Worm (Caenorhabditis elegans) whole organism, L3 larva: ENCODE data around the gene F28C1.1.
A peak's percentile ranks its signal among the peaks of the same experiment; 100 is the strongest.

Source experiments
- R02D3.7 ChIP-seq: fragments of 150-350 bp; optimal IDR thresholded peaks from 2 replicates; lab custom pipeline; 2014; ENCODE audit warnings: missing biosample characterization, missing genetic modification characterization
- ama-1 ChIP-seq: fragments of 150-350 bp; optimal IDR thresholded peaks from 2 replicates; lab custom pipeline; 2018
- ceh-28 ChIP-seq: fragments of 150-350 bp; optimal IDR thresholded peaks from 2 replicates; lab custom pipeline; 2014; ENCODE audit warnings: missing biosample characterization, missing genetic modification reagents, missing genetic modification characterization
- ceh-82 ChIP-seq: fragments of 150-350 bp; optimal IDR thresholded peaks from 2 replicates; lab custom pipeline; 2014; ENCODE audit warnings: missing biosample characterization, missing genetic modification characterization
- daf-12 ChIP-seq: fragments of 150-350 bp; optimal IDR thresholded peaks from 2 replicates; lab custom pipeline; 2014; ENCODE audit warnings: missing biosample characterization, missing genetic modification reagents, missing genetic modification characterization
- egl-5 ChIP-seq: fragments of 150-350 bp; optimal IDR thresholded peaks from 2 replicates; lab custom pipeline; 2017; ENCODE audit warnings: missing biosample characterization, missing genetic modification reagents, missing genetic modification characterization, inconsistent platforms
- elt-1 ChIP-seq: fragments of 150-350 bp; optimal IDR thresholded peaks from 2 replicates; lab custom pipeline; 2014; ENCODE audit warnings: missing biosample characterization, missing genetic modification characterization
- elt-2 ChIP-seq: sonication (generic microtip); optimal IDR thresholded peaks from 2 replicates; lab custom pipeline; 2016; ENCODE audit warnings: missing genetic modification reagents, mild to moderate bottlenecking, missing genetic modification characterization, missing compliant biosample characterization
- elt-3 ChIP-seq, 3 experiments: fragments of 150-350 bp in 1 of 3; sonication (generic microtip) in 2 of 3; optimal IDR thresholded peaks; 2 replicates in 2 of 3; 4 replicates in 1 of 3; lab custom pipeline; 2014 to 2017; ENCODE audit warnings: missing biosample characterization in 3 of 3, missing genetic modification characterization in 3 of 3
- fkh-2 ChIP-seq: fragments of 150-350 bp; optimal IDR thresholded peaks from 2 replicates; lab custom pipeline; 2014; ENCODE audit warnings: missing biosample characterization, missing genetic modification reagents, missing genetic modification characterization
- fos-1 ChIP-seq: fragments of 150-350 bp; optimal IDR thresholded peaks from 2 replicates; lab custom pipeline; 2014; ENCODE audit warnings: missing biosample characterization, missing genetic modification characterization
- hmg-11 ChIP-seq: sonication (generic microtip); optimal IDR thresholded peaks from 2 replicates; lab custom pipeline; 2016; ENCODE audit warnings: missing genetic modification characterization, missing compliant biosample characterization
- jun-1 ChIP-seq: fragments of 150-350 bp; optimal IDR thresholded peaks from 2 replicates; lab custom pipeline; 2014; ENCODE audit warnings: missing biosample characterization, missing genetic modification reagents, missing genetic modification characterization
- lin-15B ChIP-seq: fragments of 150-350 bp; optimal IDR thresholded peaks from 2 replicates; lab custom pipeline; 2014; ENCODE audit warnings: missing biosample characterization, missing genetic modification characterization
- lsy-12 ChIP-seq: sonication (generic microtip); optimal IDR thresholded peaks from 2 replicates; lab custom pipeline; 2016; ENCODE audit warnings: mild to moderate bottlenecking, missing genetic modification characterization, missing compliant biosample characterization
- mdl-1 ChIP-seq: fragments of 150-350 bp; optimal IDR thresholded peaks from 2 replicates; lab custom pipeline; 2014; ENCODE audit warnings: missing biosample characterization, missing genetic modification characterization
- mml-1 ChIP-seq: fragments of 150-350 bp; sonication (generic microtip); optimal IDR thresholded peaks from 3 replicates; lab custom pipeline; 2014; ENCODE audit warnings: missing biosample characterization, missing genetic modification characterization
- nfya-1 ChIP-seq: sonication (generic microtip); optimal IDR thresholded peaks from 2 replicates; lab custom pipeline; 2017; ENCODE audit warnings: missing genetic modification characterization, mild to moderate bottlenecking, missing compliant biosample characterization, antibody characterized with exemption, moderate library complexity; ENCODE audit not compliant: insufficient read depth
- nhr-11 ChIP-seq: fragments of 150-350 bp; optimal IDR thresholded peaks from 2 replicates; lab custom pipeline; 2014; ENCODE audit warnings: missing biosample characterization, missing genetic modification characterization
- nhr-12 ChIP-seq: fragments of 150-350 bp; optimal IDR thresholded peaks from 2 replicates; lab custom pipeline; 2014; ENCODE audit warnings: missing biosample characterization, missing genetic modification characterization
- nhr-23 ChIP-seq: fragments of 150-350 bp; optimal IDR thresholded peaks from 2 replicates; lab custom pipeline; 2014; ENCODE audit warnings: missing biosample characterization, missing genetic modification reagents, missing genetic modification characterization
- nhr-237 ChIP-seq: fragments of 150-350 bp; optimal IDR thresholded peaks from 2 replicates; lab custom pipeline; 2014; ENCODE audit warnings: missing biosample characterization, missing genetic modification characterization
- nhr-25 ChIP-seq: sonication (generic microtip); optimal IDR thresholded peaks from 2 replicates; lab custom pipeline; 2017; ENCODE audit warnings: missing biosample characterization, missing genetic modification characterization
- nhr-67 ChIP-seq: fragments of 150-350 bp; optimal IDR thresholded peaks from 2 replicates; lab custom pipeline; 2014; ENCODE audit warnings: missing biosample characterization, missing genetic modification characterization
- nhr-77 ChIP-seq: fragments of 150-350 bp; optimal IDR thresholded peaks from 2 replicates; lab custom pipeline; 2014; ENCODE audit warnings: missing biosample characterization, missing genetic modification characterization
- pha-4 ChIP-seq: fragments of 150-350 bp; optimal IDR thresholded peaks from 2 replicates; lab custom pipeline; 2014; ENCODE audit warnings: missing biosample characterization, missing genetic modification reagents, missing genetic modification characterization
- snpc-4 ChIP-seq: fragments of 150-350 bp; optimal IDR thresholded peaks from 2 replicates; lab custom pipeline; 2014; ENCODE audit warnings: missing biosample characterization, missing genetic modification characterization
- tbx-2 ChIP-seq: sonication (generic microtip); optimal IDR thresholded peaks from 2 replicates; lab custom pipeline; 2016; ENCODE audit warnings: mild to moderate bottlenecking, missing genetic modification characterization, missing compliant biosample characterization
- unc-39 ChIP-seq: sonication (generic microtip); optimal IDR thresholded peaks from 4 replicates; lab custom pipeline; 2017; ENCODE audit warnings: missing biosample characterization, missing genetic modification characterization
- unc-62 ChIP-seq: fragments of 150-350 bp; sonication (generic microtip); optimal IDR thresholded peaks from 4 replicates; lab custom pipeline; 2014; ENCODE audit warnings: missing biosample characterization, missing genetic modification reagents, missing genetic modification characterization
- zag-1 ChIP-seq: fragments of 150-350 bp; optimal IDR thresholded peaks from 2 replicates; lab custom pipeline; 2014; ENCODE audit warnings: missing biosample characterization, missing genetic modification characterization
- ztf-4 ChIP-seq: fragments of 150-350 bp; optimal IDR thresholded peaks from 2 replicates; lab custom pipeline; 2014; ENCODE audit warnings: missing biosample characterization, missing genetic modification characterization

The F28C1.1 gene

DNA sequence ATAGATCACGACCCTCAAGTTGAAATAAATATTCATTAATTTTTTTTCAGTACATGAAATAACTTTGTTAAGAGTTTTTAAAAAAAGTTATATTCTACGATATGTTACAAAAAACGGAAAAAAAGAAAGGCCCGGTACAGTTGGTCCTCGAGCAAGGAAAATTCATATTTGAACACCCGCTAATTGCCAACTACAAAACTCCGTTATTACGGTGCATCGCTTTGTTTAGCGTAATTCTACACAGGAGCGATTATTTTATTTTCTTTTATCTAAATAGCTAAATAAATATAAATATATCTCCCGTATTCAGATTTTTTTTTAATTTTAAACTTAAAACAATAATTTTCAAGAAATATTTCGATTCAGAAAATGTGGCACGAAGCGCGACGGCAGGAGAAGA lies at the start of gene F28C1.1:
F28C1.1 (plus strand) TSS at position 365 of the 400 bp plus-strand sequence.
- TF ChIP-seq fkh-2 (tag; lab: Kevin White, UChicago) (no peak), ama-1 (no peak), R02D3.7 (peak; percentile 66), pha-4 (tag; lab: Kevin White, UChicago) (peak; percentile 33), daf-12 (tag; lab: Kevin White, UChicago) (no peak), nfya-1 (tag; lab: Kevin White, UChicago) (peak; percentile 46), hmg-11 (tag; lab: Kevin White, UChicago) (no peak)

DNA sequence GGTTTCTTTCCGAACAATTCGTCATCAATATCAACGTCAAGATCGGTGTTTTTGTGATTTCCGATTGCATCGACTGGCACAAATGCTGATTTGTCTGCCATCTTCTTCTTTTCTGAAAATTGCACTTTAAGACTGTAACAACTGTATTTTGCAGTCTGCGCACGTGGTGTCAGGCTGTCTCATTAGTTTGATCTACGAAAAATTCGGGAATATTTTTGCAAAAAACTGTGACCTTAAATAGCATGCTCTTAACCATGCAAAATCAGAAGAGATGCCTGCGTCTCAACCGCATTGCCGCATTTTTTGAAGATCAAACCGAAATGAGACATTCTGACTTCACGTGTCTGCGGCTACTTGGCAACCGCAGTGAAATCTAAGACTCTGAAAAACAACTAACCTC lies 49.2 kb upstream of the F28C1.1 start, which contains the start of gene K01D12.7:
K01D12.7 (minus strand) TSS at position 101 of the 400 bp plus-strand sequence.
- no peak for TF ChIP-seq pha-4 (tag; lab: Kevin White, UChicago)
- TF ChIP-seq, all 47 proteins: peak for 0

DNA sequence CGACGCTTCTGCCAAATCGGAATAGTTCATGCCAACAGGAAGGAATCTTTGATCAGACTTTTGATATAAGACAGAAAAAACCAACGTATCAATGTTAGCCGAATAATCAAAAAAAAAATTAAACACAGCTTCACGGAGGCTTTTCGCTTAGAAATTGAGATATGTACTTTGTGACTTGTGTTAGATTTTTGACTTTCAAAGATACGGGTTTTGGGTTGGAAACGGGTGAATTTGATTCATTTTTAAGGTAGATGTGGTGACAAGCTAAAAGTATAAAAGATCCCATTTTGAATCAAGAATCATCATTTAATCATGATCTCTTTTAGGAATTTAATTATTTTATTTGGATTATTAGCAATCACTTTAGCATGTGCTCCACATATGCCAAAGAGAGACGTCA lies 48.2 kb upstream of the F28C1.1 start, which contains the start of gene K01D12.8:
K01D12.8 (plus strand) TSS at position 301 of the 400 bp plus-strand sequence.
- TF ChIP-seq unc-39 (no peak), nhr-11 (no peak), elt-1 (tag; lab: Kevin White, UChicago) (no peak), nfya-1 (tag; lab: Kevin White, UChicago) (no peak), mdl-1 (tag; lab: Kevin White, UChicago) (no peak), elt-3 (tag; optimal IDR thresholded peaks at IDR 0.05; lab: Kevin White, UChicago) (no peak)
- TF ChIP-seq, all 47 proteins: peak for 0

DNA sequence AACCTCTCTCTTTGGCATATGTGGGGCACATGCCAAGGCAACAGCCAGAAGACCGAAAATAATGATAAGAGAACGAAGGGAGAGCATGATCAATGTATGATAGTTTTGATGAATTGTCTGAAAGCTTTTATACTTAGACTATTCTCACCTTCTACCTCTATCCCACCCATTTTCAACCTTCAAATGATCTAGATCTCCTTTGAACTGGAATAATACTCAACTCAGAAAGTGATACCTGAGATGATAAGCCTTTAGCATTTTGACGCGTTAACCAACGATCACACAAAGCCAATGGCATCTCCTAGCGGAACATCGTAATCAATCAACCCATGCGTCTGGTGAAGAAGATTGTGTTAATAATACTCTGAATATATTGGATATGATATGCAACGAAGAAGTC lies 46.1 kb upstream of the F28C1.1 start, which contains the start of gene K01D12.9:
K01D12.9 (minus strand) TSS at position 101 of the 400 bp plus-strand sequence.
- no peak for TF ChIP-seq fos-1
- peak; percentile 54 for TF ChIP-seq nhr-25

DNA sequence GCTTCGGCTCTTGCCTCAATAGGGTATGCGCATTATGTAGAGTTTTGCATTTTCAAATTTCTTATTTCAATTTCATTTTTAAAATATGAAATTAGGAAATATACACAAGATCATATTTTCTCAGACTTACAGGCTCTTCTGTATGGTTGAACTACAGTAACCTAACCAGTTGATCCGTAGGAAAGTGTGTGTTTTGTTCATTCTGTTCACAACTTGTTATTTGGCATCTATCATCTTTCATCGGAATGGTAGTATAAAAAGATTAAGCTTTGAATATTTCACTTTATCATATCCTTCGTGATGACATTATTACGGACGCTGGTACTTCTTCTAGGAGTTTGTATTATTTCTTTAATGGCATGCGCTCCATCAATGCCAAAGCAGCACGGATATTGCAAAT lies 44.7 kb upstream of the F28C1.1 start, which contains the start of gene K01D12.10:
K01D12.10 (plus strand) TSS at position 301 of the 400 bp plus-strand sequence.
- TF ChIP-seq lsy-12 (tag; lab: Kevin White, UChicago) (no peak), nhr-11 (no peak), unc-62 (GFP tag; lab: Kevin White, UChicago) (no peak), nhr-23 (tag; lab: Kevin White, UChicago) (no peak)

DNA sequence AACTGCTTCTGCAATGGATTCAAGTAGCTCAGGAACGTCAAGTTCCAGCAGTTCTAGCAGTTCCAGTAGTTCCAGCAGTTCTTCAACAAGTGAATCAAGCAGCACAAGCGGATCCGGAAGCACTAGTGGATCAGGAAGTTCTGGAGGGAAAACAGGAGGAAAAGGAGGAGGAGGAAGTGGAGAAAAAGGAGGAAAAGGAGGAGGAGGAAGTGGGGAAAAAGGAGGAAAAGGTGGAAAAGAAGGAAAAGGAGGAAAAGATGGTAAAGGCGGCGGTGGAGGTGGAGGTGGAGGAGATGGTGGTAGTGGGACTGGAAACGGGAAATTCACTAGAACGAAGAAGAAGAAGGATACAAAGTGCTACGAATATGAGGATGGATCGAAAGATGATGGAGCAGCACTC lies 44.1 kb upstream of the F28C1.1 start:
- no peak for TF ChIP-seq nhr-67 (tag; lab: Kevin White, UChicago)
- no peak for TF ChIP-seq mdl-1 (tag; lab: Kevin White, UChicago)
- TF ChIP-seq mml-1 (tag; lab: Kevin White, UChicago): no peak
- no peak for TF ChIP-seq fos-1
- TF ChIP-seq elt-2: no peak
- no peak for TF ChIP-seq ztf-4 (tag; lab: Kevin White, UChicago)
- no peak for TF ChIP-seq jun-1 (tag; lab: Kevin White, UChicago)
- TF ChIP-seq nhr-25: no peak
- no peak for TF ChIP-seq daf-12 (tag; lab: Kevin White, UChicago)
- TF ChIP-seq ceh-28 (tag; lab: Kevin White, UChicago): no peak
- no peak for TF ChIP-seq egl-5 (tag; lab: Kevin White, UChicago)
- TF ChIP-seq unc-62 (GFP tag; lab: Kevin White, UChicago): no peak
- TF ChIP-seq nhr-12 (tag; lab: Kevin White, UChicago): no peak
- TF ChIP-seq pha-4 (tag; lab: Kevin White, UChicago): no peak
- no peak for TF ChIP-seq nhr-77 (tag; lab: Kevin White, UChicago)

DNA sequence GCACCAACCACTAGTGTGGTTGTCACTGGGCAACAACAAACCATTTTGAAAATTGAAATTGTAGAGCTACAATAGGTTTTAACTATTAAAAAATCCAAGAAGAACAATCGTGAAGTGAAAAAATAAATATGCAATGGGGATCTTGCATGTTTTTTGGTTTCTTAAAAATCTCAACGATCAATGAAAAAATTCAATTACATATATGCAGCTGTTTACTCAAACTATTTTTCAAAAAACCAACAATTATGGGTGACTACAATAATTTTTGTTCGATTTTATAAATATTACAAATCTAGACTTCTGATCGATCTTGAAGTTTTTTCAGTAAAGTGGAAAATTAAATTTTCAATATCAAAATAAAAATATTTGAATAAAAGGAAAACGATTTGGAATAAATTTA lies 42.1 kb upstream of the F28C1.1 start, which contains the start of gene cdr-4:
cdr-4 (minus strand) TSS at position 101 of the 400 bp plus-strand sequence.
- no peak for TF ChIP-seq egl-5 (tag; lab: Kevin White, UChicago)
- TF ChIP-seq unc-62 (GFP tag; lab: Kevin White, UChicago): no peak
- TF ChIP-seq zag-1 (tag; lab: Kevin White, UChicago): no peak
- no peak for TF ChIP-seq jun-1 (tag; lab: Kevin White, UChicago)
- TF ChIP-seq ama-1: no peak
- TF ChIP-seq tbx-2 (tag; lab: Kevin White, UChicago): no peak
- TF ChIP-seq nhr-67 (tag; lab: Kevin White, UChicago): no peak
- TF ChIP-seq ceh-82 (tag; lab: Kevin White, UChicago): no peak
- TF ChIP-seq lin-15B (tag; lab: Kevin White, UChicago): no peak
- TF ChIP-seq snpc-4 (tag; lab: Kevin White, UChicago): no peak
- TF ChIP-seq nhr-237: no peak
- TF ChIP-seq mdl-1 (tag; lab: Kevin White, UChicago): no peak
- TF ChIP-seq lsy-12 (tag; lab: Kevin White, UChicago): no peak
